Worm (Caenorhabditis elegans) whole organism, L2 larva: ENCODE measurements around the gene K03A11.5.

Source experiments
- C34F6.9 ChIP-seq: fragments of 150-350 bp; optimal IDR thresholded peaks from 2 replicates; lab custom pipeline; 2014; ENCODE audit warnings: missing biosample characterization, missing genetic modification characterization
- F13H6.1 ChIP-seq: sonication (generic microtip); optimal IDR thresholded peaks from 2 replicates; lab custom pipeline; 2016; ENCODE audit warnings: missing genetic modification characterization, missing compliant biosample characterization
- R02D3.7 ChIP-seq: fragments of 150-350 bp; optimal IDR thresholded peaks from 2 replicates; lab custom pipeline; 2014; ENCODE audit warnings: missing biosample characterization, missing genetic modification characterization
- ZK546.5 ChIP-seq: sonication (generic microtip); optimal IDR thresholded peaks from 2 replicates; lab custom pipeline; 2017; ENCODE audit warnings: missing biosample characterization, missing genetic modification characterization
- alr-1 ChIP-seq: fragments of 150-350 bp; optimal IDR thresholded peaks from 2 replicates; lab custom pipeline; 2014; ENCODE audit warnings: missing biosample characterization, missing genetic modification characterization
- blmp-1 ChIP-seq: sonication (generic microtip); optimal IDR thresholded peaks from 2 replicates; lab custom pipeline; 2017; ENCODE audit warnings: missing genetic modification characterization, mild to moderate bottlenecking, missing compliant biosample characterization, antibody characterized with exemption, moderate library complexity; ENCODE audit not compliant: insufficient read depth
- ceh-82 ChIP-seq: fragments of 150-350 bp; optimal IDR thresholded peaks from 2 replicates; lab custom pipeline; 2014; ENCODE audit warnings: missing biosample characterization, missing genetic modification characterization
- crh-2 ChIP-seq: sonication (generic microtip); optimal IDR thresholded peaks from 2 replicates; lab custom pipeline; 2017; ENCODE audit warnings: missing biosample characterization, missing genetic modification characterization
- elt-1 ChIP-seq: fragments of 150-350 bp; optimal IDR thresholded peaks from 2 replicates; lab custom pipeline; 2014; ENCODE audit warnings: missing biosample characterization, missing genetic modification characterization
- fos-1 ChIP-seq: fragments of 150-350 bp; optimal IDR thresholded peaks from 2 replicates; lab custom pipeline; 2014; ENCODE audit warnings: missing biosample characterization, missing genetic modification characterization
- gmeb-1 ChIP-seq: fragments of 150-350 bp; optimal IDR thresholded peaks from 2 replicates; lab custom pipeline; 2014; ENCODE audit warnings: missing biosample characterization, missing genetic modification characterization
- lin-11 ChIP-seq: fragments of 150-350 bp; sonication (generic microtip); optimal IDR thresholded peaks from 2 replicates; lab custom pipeline; 2014; ENCODE audit warnings: missing biosample characterization, missing genetic modification characterization, inconsistent platforms, mixed read lengths
- lin-13 ChIP-seq: fragments of 150-350 bp; optimal IDR thresholded peaks from 2 replicates; lab custom pipeline; 2014; ENCODE audit warnings: missing biosample characterization, missing genetic modification reagents, missing genetic modification characterization
- lin-39 ChIP-seq: fragments of 150-350 bp; optimal IDR thresholded peaks from 2 replicates; lab custom pipeline; 2014; ENCODE audit warnings: missing biosample characterization, missing genetic modification reagents, missing genetic modification characterization
- mbf-1 ChIP-seq: sonication (generic microtip); optimal IDR thresholded peaks from 2 replicates; lab custom pipeline; 2017; ENCODE audit warnings: missing biosample characterization, missing genetic modification characterization
- mdl-1 ChIP-seq, 2 experiments: fragments of 150-350 bp in 1 of 2; sonication (generic microtip) in 1 of 2; optimal IDR thresholded peaks; 2 replicates each; lab custom pipeline; 2017; ENCODE audit warnings: missing biosample characterization in 2 of 2, missing genetic modification characterization in 2 of 2
- nhr-10 ChIP-seq: sonication (generic microtip); optimal IDR thresholded peaks from 2 replicates; lab custom pipeline; 2017; ENCODE audit warnings: missing biosample characterization, missing genetic modification characterization
- nhr-11 ChIP-seq: fragments of 150-350 bp; optimal IDR thresholded peaks from 2 replicates; lab custom pipeline; 2014; ENCODE audit warnings: missing biosample characterization, missing genetic modification characterization
- nhr-12 ChIP-seq: fragments of 150-350 bp; optimal IDR thresholded peaks from 2 replicates; lab custom pipeline; 2014; ENCODE audit warnings: missing biosample characterization, missing genetic modification characterization
- nhr-129 ChIP-seq: fragments of 150-350 bp; optimal IDR thresholded peaks from 2 replicates; lab custom pipeline; 2014; ENCODE audit warnings: missing biosample characterization, missing genetic modification characterization
- nhr-21 ChIP-seq: fragments of 150-350 bp; optimal IDR thresholded peaks from 2 replicates; lab custom pipeline; 2014; ENCODE audit warnings: missing biosample characterization, missing genetic modification characterization
- nhr-23 ChIP-seq: fragments of 150-350 bp; optimal IDR thresholded peaks from 2 replicates; lab custom pipeline; 2014; ENCODE audit warnings: missing biosample characterization, missing genetic modification reagents, missing genetic modification characterization
- nhr-25 ChIP-seq: fragments of 150-350 bp; sonication (generic microtip); optimal IDR thresholded peaks from 3 replicates; lab custom pipeline; 2014; ENCODE audit warnings: missing biosample characterization, missing genetic modification characterization
- nhr-6 ChIP-seq: fragments of 150-350 bp; optimal IDR thresholded peaks from 2 replicates; lab custom pipeline; 2014; ENCODE audit warnings: missing biosample characterization, missing genetic modification characterization
- peb-1 ChIP-seq: fragments of 150-350 bp; optimal IDR thresholded peaks from 2 replicates; lab custom pipeline; 2014; ENCODE audit warnings: missing biosample characterization, missing genetic modification characterization
- sem-4 ChIP-seq: fragments of 150-350 bp; optimal IDR thresholded peaks from 2 replicates; lab custom pipeline; 2014; ENCODE audit warnings: missing biosample characterization, missing genetic modification reagents, missing genetic modification characterization
- sma-9 ChIP-seq, 2 experiments: fragments of 150-350 bp in 1 of 2; sonication (generic microtip) in 1 of 2; optimal IDR thresholded peaks; 2 replicates each; lab custom pipeline; 2014 to 2016; ENCODE audit warnings: missing genetic modification characterization in 2 of 2, mild to moderate bottlenecking in 1 of 2, missing biosample characterization in 1 of 2, missing compliant biosample characterization in 1 of 2, missing genetic modification reagents in 1 of 2, moderate library complexity in 1 of 2
- snpc-4 ChIP-seq: fragments of 150-350 bp; optimal IDR thresholded peaks from 2 replicates; lab custom pipeline; 2014; ENCODE audit warnings: missing biosample characterization, missing genetic modification characterization
- unc-39 ChIP-seq: fragments of 150-350 bp; optimal IDR thresholded peaks from 2 replicates; lab custom pipeline; 2014; ENCODE audit warnings: missing biosample characterization, missing genetic modification characterization
- unc-55 ChIP-seq: fragments of 150-350 bp; sonication (generic microtip); optimal IDR thresholded peaks from 3 replicates; lab custom pipeline; 2014; ENCODE audit warnings: missing biosample characterization, missing genetic modification reagents, missing genetic modification characterization
- unc-62 ChIP-seq: fragments of 150-350 bp; optimal IDR thresholded peaks from 2 replicates; lab custom pipeline; 2014; ENCODE audit warnings: missing biosample characterization, missing genetic modification reagents, missing genetic modification characterization
- zag-1 ChIP-seq: fragments of 150-350 bp; optimal IDR thresholded peaks from 2 replicates; lab custom pipeline; 2014; ENCODE audit warnings: missing biosample characterization, missing genetic modification characterization
- ztf-1 ChIP-seq: fragments of 200-800 bp; sonication (Bioruptor generic); conservative IDR thresholded peaks from 2 replicates; pipeline ENCODE4 v1.3.6; 2022; ENCODE audit warnings: missing genetic modification characterization, missing compliant biosample characterization
- ztf-11 ChIP-seq: sonication (generic microtip); optimal IDR thresholded peaks from 2 replicates; lab custom pipeline; 2017; ENCODE audit warnings: missing biosample characterization, missing genetic modification characterization
- ztf-4 ChIP-seq: fragments of 150-350 bp; optimal IDR thresholded peaks from 2 replicates; lab custom pipeline; 2014; ENCODE audit warnings: missing biosample characterization, missing genetic modification characterization

The K03A11.5 gene

DNA sequence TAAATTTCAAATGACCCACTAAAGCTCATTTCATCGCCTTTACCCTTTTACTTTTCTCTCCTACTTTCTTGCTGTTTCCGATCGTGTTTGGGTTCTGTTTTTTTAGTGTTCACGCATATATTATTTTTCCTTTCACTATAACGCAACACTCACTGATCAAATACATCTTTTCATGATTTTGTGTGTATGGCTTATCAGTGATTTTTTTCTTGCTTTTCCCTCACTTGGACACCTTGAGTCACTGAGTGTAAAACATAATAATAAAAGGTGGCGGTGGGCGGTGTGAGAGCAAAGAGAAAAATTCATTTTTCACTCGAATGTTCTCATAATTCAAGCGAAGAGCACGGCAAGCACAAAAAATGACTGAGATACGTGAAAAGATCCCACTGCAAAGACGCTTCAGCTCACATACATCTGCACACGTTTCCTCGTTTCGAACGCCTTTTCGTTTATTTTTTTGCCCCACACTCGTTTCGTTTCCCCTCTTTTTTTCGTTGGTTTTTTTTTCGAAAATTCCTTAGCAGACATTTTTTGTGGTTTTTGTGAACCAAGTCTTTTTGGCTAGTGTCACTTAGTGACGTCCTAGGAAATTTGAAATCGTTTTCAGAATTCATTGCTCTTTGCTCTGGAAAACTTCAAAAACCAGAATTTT lies at the start of gene K03A11.5:
TSS of gene K03A11.5 (plus strand) at position 602 of the 652 bp plus-strand sequence.
- TF ChIP-seq unc-39 (tag; lab: Kevin White, UChicago) (no peak), zag-1 (no peak), unc-62 (GFP tag; lab: Kevin White, UChicago) (no peak), crh-2 (tag; lab: Kevin White, UChicago) (no peak), sem-4 (tag; lab: Kevin White, UChicago) (no peak), fos-1 (tag; lab: Kevin White, UChicago) (peak; percentile 58)

DNA sequence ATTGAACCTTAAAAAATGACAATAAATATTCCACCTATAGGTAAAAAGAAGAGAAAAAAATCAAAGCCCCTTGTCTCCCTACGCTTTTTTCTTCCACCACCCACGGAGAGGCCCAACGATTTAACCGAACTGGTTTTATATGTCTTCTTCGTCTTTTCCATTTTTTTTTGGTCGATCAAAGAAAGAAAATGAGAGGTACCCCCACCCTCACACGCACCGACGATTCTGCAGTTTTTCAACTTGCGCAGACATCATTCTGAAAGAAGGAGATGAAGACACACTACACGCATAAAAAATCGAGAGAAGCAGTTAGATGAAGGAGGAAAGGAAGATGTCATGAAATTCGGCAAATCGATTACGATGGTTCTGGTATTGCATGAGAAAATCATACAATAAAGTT lies 49.0 kb upstream of the K03A11.5 start:
- TF ChIP-seq nhr-6 (tag; lab: Kevin White, UChicago), result peak; percentile 10
- TF ChIP-seq gmeb-1 (tag; lab: Kevin White, UChicago), result no peak
- no peak for TF ChIP-seq lin-13
- peak; percentile 94 for TF ChIP-seq nhr-25 (tag; lab: Kevin White, UChicago)
- TF ChIP-seq blmp-1 (tag; lab: Kevin White, UChicago), result peak; percentile 10
- no peak for TF ChIP-seq mbf-1 (tag; lab: Kevin White, UChicago)
- no peak for TF ChIP-seq lin-39 (tag; lab: Kevin White, UChicago)
- no peak for TF ChIP-seq mdl-1 (tag; optimal IDR thresholded peaks at IDR 0.05; lab: Kevin White, UChicago)

DNA sequence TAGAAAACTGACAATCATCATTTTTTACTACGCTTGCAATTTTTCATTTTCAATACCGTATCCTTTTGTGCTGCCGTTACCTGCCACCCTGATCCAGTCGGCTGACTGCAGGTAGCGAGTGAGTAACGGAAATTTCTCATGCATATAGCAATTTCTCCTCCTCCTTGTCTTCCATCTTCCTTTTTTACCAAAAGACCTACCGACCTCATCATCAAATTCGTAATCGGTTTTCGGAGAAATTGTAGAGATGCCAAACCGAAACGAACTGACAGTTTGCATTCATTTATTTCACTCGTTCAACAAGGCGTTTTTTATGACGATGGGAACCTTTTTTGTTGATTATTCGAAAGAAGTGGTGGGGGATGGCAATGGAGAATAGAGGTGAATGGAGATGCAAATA lies 47.0 kb upstream of the K03A11.5 start:
- no peak for TF ChIP-seq nhr-23 (tag; lab: Kevin White, UChicago)
- TF ChIP-seq ztf-11, result no peak

DNA sequence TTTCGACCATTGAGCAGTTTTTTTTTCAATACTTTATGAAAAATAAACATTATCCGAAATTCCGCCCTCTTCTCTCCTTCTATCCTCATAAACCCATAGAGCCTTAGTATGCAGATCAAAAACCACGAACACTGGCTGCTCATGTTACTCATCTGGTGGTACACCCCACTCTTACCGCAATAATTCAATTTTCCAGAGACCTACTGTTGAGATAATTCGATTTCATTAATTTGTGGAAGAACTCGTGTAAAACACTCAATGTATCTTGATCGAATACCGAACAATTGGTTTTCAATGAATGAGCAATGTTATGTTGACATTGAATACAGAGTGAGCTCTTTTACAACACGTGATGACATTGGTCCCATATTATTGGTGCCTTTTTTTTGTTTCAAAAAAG lies 41.9 kb upstream of the K03A11.5 start:
- TF ChIP-seq ZK546.5, result no peak
- no peak for TF ChIP-seq fos-1 (tag; lab: Kevin White, UChicago)
- TF ChIP-seq R02D3.7 (tag; lab: Kevin White, UChicago), result no peak
- no peak for TF ChIP-seq unc-55 (GFP tag; lab: Kevin White, UChicago)
- no peak for TF ChIP-seq unc-62 (GFP tag; lab: Kevin White, UChicago)
- TF ChIP-seq F13H6.1 (tag; lab: Kevin White, UChicago), result no peak
- no peak for TF ChIP-seq nhr-21 (tag; lab: Kevin White, UChicago)
- TF ChIP-seq peb-1, result no peak
- TF ChIP-seq mdl-1 (tag; optimal IDR thresholded peaks at IDR 0.05; lab: Kevin White, UChicago), result no peak
- TF ChIP-seq nhr-12, result no peak
- no peak for TF ChIP-seq ceh-82 (tag; lab: Kevin White, UChicago)

DNA sequence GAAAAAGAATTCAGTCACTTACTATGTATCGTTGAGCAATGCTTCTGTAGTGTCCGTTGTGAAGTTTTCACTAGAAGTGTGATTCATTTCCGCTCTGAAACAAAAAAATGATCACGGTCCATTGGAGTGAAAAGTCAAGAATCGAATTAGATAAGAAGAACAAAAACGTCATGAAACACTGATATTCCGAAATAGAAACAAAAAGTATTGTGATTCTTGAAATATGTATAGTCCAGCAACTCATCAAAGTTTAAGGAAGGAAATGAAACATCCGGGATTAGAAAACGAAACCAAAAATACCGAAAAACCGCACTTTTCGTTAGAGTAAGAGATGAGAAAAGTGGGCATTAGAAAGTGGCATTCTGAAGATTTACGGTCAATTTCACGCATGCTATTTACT lies 30.7 kb upstream of the K03A11.5 start, which contains the start of gene npr-10:
TSS of gene npr-10 (minus strand) at position 101 of the 400 bp plus-strand sequence.
- TF ChIP-seq mbf-1 (tag; lab: Kevin White, UChicago), result no peak
- no peak for TF ChIP-seq nhr-25 (tag; lab: Kevin White, UChicago)
- no peak for TF ChIP-seq nhr-6 (tag; lab: Kevin White, UChicago)
- TF ChIP-seq nhr-10 (tag; lab: Kevin White, UChicago), result no peak
- TF ChIP-seq mdl-1 (tag; optimal IDR thresholded peaks at IDR 0.05; lab: Kevin White, UChicago), result no peak
- no peak for TF ChIP-seq unc-55 (GFP tag; lab: Kevin White, UChicago)
- TF ChIP-seq nhr-21 (tag; lab: Kevin White, UChicago), result no peak

DNA sequence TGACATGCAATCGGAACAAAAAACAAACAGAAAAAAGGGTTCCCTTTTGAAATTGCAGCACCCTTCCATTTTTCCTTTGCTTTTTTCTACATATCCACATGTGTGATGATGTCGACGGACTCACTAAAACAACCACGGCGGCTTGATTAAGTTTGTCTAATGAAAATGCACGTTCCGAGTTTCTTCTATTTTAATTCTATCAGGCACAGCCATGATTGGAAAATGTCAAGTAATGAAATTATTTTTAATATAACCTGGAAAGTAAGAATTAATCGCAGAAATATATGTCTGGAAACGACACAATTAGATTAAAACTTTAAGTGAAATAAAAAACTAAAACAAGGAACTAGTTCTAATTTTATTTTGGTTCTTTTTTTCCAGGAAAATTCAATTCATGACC lies 29.5 kb upstream of the K03A11.5 start:
- TF ChIP-seq nhr-10 (tag; lab: Kevin White, UChicago) (no peak), peb-1 (no peak), ztf-1 (GFP tag; lab: Robert Waterston, UW) (no peak), ceh-82 (tag; lab: Kevin White, UChicago) (no peak), alr-1 (tag; lab: Kevin White, UChicago) (no peak), C34F6.9 (no peak), zag-1 (no peak), elt-1 (tag; lab: Kevin White, UChicago) (no peak), nhr-6 (tag; lab: Kevin White, UChicago) (no peak), ztf-4 (no peak), snpc-4 (tag; lab: Kevin White, UChicago) (no peak), lin-11 (tag; lab: Kevin White, UChicago) (no peak), lin-13 (no peak), nhr-11 (no peak), unc-55 (GFP tag; lab: Kevin White, UChicago) (no peak), sma-9 (GFP tag; optimal IDR thresholded peaks at IDR 0.05; lab: Kevin White, UChicago) (no peak), sma-9 (tag; optimal IDR thresholded peaks at IDR 0.05; lab: Kevin White, UChicago) (no peak), ZK546.5 (no peak), F13H6.1 (tag; lab: Kevin White, UChicago) (no peak), nhr-129 (tag; lab: Kevin White, UChicago) (no peak), nhr-25 (tag; lab: Kevin White, UChicago) (no peak)
